Worm (Caenorhabditis elegans): Measurements from ENCODE around the gene idpp-13.

ce11 chrIII:916897-917296 is at the start of gene idpp-13:
- TF ChIP-seq sea-1 (GFP tag; conservative IDR thresholded peaks at IDR 0.05) (no peak), tbx-37 (GFP tag; conservative IDR thresholded peaks at IDR 0.05) (no peak), hnd-1 (tag; optimal IDR thresholded peaks at IDR 0.05) (no peak), ceh-36 (tag; optimal IDR thresholded peaks at IDR 0.05) (no peak), pes-1 (GFP tag; IDR thresholded peaks at IDR 0.05) (no peak), ama-1 (optimal IDR thresholded peaks at IDR 0.05) (no peak), tra-4 (tag; optimal IDR thresholded peaks at IDR 0.05) (no peak), hmg-4 (GFP tag; optimal IDR thresholded peaks at IDR 0.05) (no peak), ets-7 (tag; optimal IDR thresholded peaks at IDR 0.05) (no peak), scrt-1 (GFP tag; IDR thresholded peaks at IDR 0.05) (no peak), tbx-11 (GFP tag; IDR thresholded peaks at IDR 0.05) (no peak), flt-1 (GFP tag; IDR thresholded peaks at IDR 0.05) (no peak)
